Worm (Caenorhabditis elegans) whole organism, mixed stage, embryonic: ENCODE measurements around the gene sdz-11.

Source experiments
- flh-1 ChIP-seq: fragments of 200-800 bp; sonication (Bioruptor generic); optimal IDR thresholded peaks from 2 replicates; lab custom pipeline; 2018; ENCODE audit warnings: mild to moderate bottlenecking, missing genetic modification characterization, moderate library complexity, missing compliant biosample characterization
- mab-5 ChIP-seq: fragments of 150-350 bp; optimal IDR thresholded peaks from 2 replicates; lab custom pipeline; 2014; ENCODE audit warnings: missing biosample characterization, missing genetic modification characterization
- nhr-237 ChIP-seq: fragments of 150-350 bp; optimal IDR thresholded peaks from 2 replicates; lab custom pipeline; 2014; ENCODE audit warnings: missing biosample characterization, missing genetic modification characterization
- nhr-76 ChIP-seq: sonication (generic microtip); optimal IDR thresholded peaks from 2 replicates; lab custom pipeline; 2017; ENCODE audit warnings: missing biosample characterization, missing genetic modification characterization

ce11 chrII:3785257-3785656 is 33.2 kb upstream of the sdz-11 start, which contains the start of gene T24E12.1:
- no peak for TF ChIP-seq mab-5 (tag; lab: Kevin White, UChicago)
- no peak for TF ChIP-seq nhr-76 (tag; lab: Kevin White, UChicago)
- no peak for TF ChIP-seq nhr-237
- no peak for TF ChIP-seq flh-1
